Fruit fly (Drosophila melanogaster) whole organism, pupa: ENCODE results near the gene CG32572.

Experiments used
- CG12605 ChIP-seq: fragments of 200-800 bp; sonication (Bioruptor generic); IDR thresholded peaks from 2 replicates; pipeline ENCODE4 v1.3.6; 2022; ENCODE audit warnings: missing biosample characterization, missing genetic modification characterization
- CG13204 ChIP-seq: fragments of 200-800 bp; sonication (Bioruptor generic); optimal IDR thresholded peaks from 2 replicates; lab custom pipeline; 2018; ENCODE audit warnings: missing biosample characterization, mild to moderate bottlenecking, missing genetic modification characterization, moderate library complexity
- CG14655 ChIP-seq: fragments of 200-800 bp; sonication (Bioruptor generic); optimal IDR thresholded peaks from 3 replicates; lab custom pipeline; 2017; ENCODE audit warnings: mild to moderate bottlenecking, missing biosample characterization, missing genetic modification reagents, missing genetic modification characterization
- CG17806 ChIP-seq: fragments of 200-800 bp; sonication (Bioruptor generic); optimal IDR thresholded peaks from 2 replicates; lab custom pipeline; 2018; ENCODE audit warnings: missing biosample characterization, mild to moderate bottlenecking, missing genetic modification characterization, moderate library complexity
- EcR ChIP-seq: fragments of 200-800 bp; sonication (Bioruptor generic); optimal IDR thresholded peaks from 3 replicates; lab custom pipeline; 2019; ENCODE audit warnings: missing biosample characterization, missing genetic modification characterization, mild to moderate bottlenecking, moderate library complexity, missing genetic modification reagents
- Ets98B ChIP-seq: fragments of 200-800 bp; sonication (Bioruptor generic); IDR thresholded peaks from 2 replicates; pipeline ENCODE4 v1.3.6; 2022; ENCODE audit warnings: missing biosample characterization, missing genetic modification characterization
- Pif1A ChIP-seq: fragments of 200-800 bp; sonication (Bioruptor generic); optimal IDR thresholded peaks from 3 replicates; lab custom pipeline; 2016; ENCODE audit warnings: missing biosample characterization, missing genetic modification characterization
- Snoo ChIP-seq: fragments of 200-800 bp; sonication (Bioruptor generic); optimal IDR thresholded peaks from 3 replicates; lab custom pipeline; 2017; ENCODE audit warnings: missing biosample characterization, mild to moderate bottlenecking, missing genetic modification characterization, inconsistent platforms
- rn ChIP-seq: fragments of 200-800 bp; sonication (Bioruptor generic); IDR thresholded peaks from 2 replicates; pipeline ENCODE4 v1.3.6; 2022; ENCODE audit warnings: missing biosample characterization, missing genetic modification characterization

dm6 chrX:16768770-16769169, 47.8 kb downstream of the CG32572 start:
- TF ChIP-seq CG12605 (GFP tag; lab: Robert Waterston, UW) (no peak), CG14655 (GFP tag; lab: Kevin White, UChicago) (peak; percentile 27), Ets98B (GFP tag; lab: Robert Waterston, UW) (no peak), Pif1A (no peak), CG13204 (no peak), CG17806 (no peak), rn (no peak), EcR (GFP tag; lab: Kevin White, UChicago) (no peak), Snoo (tag; lab: Kevin White, UChicago) (no peak)
